Worm (Caenorhabditis elegans) whole organism, L4/young adult: Measurements from ENCODE around the gene bus-18.

ENCODE experiments used
- W03F9.2 ChIP-seq: fragments of 150-350 bp; optimal IDR thresholded peaks from 2 replicates; lab custom pipeline; 2014; ENCODE audit warnings: missing biosample characterization, missing genetic modification characterization
- dao-5 ChIP-seq: sonication (generic microtip); optimal IDR thresholded peaks from 2 replicates; lab custom pipeline; 2016; ENCODE audit warnings: missing genotype, missing genetic modification characterization, moderate library complexity, missing compliant biosample characterization
- him-1 ChIP-seq: sonication (generic microtip); optimal IDR thresholded peaks from 2 replicates; lab custom pipeline; 2016; ENCODE audit warnings: missing genotype, missing genetic modification reagents, missing genetic modification characterization, missing compliant biosample characterization

Gene bus-18

DNA sequence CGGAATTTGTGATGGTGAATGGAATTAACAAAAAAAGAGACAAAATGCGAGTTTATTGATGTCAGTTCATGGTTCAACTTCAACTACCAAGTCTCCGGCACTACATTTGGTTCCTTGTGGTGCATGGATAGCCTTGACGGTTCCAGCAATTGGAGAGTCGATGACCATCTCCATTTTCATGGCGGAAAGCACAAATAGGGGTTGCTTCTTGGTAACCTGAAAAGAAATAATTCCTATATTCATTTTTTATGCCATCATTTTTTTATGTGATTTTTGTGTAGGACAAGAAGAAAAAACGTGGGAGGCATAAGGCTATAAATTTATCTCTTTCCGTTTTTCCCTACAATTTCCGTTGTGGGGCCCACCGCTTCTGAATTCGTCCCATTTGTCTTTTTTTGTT is 44.5 kb downstream of the bus-18 start:
- TF ChIP-seq him-1 (tag; lab: Kevin White, UChicago) (no peak), dao-5 (tag; lab: Kevin White, UChicago) (no peak), W03F9.2 (no peak)

DNA sequence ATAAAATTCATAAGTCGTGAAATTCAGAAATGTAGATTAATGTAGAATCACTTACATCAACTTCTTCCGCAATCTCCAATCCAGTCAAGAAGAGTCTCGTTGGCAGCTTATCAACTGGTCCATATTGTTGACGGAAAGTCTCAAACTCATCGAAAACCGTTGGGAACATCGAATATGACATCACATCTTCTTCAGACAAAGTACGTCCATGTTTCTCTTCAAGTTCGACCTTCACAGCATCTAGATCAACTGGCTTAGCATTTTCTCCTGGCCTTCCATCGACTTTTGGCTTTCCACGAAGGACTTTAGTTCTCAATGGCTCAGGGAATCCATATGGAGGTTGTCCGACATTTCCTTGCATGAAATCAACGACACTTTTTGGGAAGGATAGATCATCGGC is 45.3 kb downstream of the bus-18 start:
- TF ChIP-seq him-1 (tag; lab: Kevin White, UChicago) (no peak), W03F9.2 (no peak), dao-5 (tag; lab: Kevin White, UChicago) (no peak)

DNA sequence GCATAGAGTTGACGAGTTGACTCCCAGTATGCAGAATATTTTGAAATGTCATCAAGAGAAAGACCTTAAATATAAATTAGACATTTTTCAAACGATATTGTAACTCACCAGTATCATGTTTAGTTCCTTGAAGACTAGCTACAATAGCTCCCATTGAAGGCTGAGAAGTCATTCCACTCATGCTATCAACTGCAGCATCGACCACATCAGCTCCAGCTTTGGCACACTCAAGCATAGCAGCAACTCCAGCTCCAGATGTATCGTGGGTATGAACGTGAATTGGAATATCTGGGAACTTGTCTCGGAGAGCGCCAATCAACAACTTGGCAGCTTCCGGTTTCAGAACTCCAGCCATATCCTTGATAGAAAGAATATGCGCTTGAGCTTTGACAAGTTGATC is 45.9 kb downstream of the bus-18 start:
- no peak for TF ChIP-seq dao-5 (tag; lab: Kevin White, UChicago)
- TF ChIP-seq W03F9.2 = no peak
- TF ChIP-seq him-1 (tag; lab: Kevin White, UChicago) = no peak

DNA sequence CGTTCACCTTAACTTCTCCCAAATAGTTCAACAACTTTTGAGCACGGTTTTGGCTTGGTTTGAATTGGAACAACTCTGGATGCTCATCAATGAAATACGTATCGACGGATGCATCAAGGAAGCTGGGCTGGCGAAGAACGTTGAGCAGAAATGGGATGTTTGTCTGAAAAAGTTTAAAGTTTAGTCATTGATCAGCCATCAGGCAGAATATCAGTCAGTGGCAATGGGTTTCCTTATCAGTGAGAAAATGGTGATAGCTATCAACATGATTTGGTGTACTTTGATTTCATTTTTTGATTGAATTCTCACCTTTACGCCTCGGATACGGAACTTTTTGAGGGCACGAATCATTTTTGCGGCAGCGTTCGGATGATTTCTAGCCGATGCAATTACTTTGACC is 47.0 kb downstream of the bus-18 start:
- TF ChIP-seq dao-5 (tag; lab: Kevin White, UChicago) (no peak), W03F9.2 (no peak), him-1 (tag; lab: Kevin White, UChicago) (no peak)

DNA sequence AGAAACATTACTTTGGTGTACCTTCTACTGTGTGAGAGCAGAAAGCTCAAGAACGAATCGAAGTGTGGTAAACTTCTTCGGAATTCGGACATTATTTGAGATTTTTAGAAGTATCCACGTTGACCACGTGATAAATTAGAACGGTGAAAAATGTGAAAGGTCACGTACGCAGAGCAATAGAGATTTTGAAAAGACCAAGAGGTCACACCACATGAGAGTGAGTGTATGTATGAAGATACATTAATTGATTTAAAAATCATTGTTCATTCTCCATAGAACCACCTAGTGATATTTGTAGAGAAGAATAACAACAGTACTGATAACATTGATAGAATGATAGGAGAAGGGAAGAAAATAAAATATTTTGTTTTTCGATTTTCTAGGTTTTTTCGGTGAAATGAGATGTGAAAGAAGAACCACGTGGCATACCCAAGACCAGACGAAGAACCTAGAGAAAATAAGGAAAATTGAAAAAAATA is 49.0 kb downstream of the bus-18 start, which contains the start of gene pyc-1:
Gene pyc-1 (minus strand): TSS at position 69 of the 479 bp plus-strand sequence.
- TF ChIP-seq him-1 (tag; lab: Kevin White, UChicago) (no peak), dao-5 (tag; lab: Kevin White, UChicago) (no peak), W03F9.2 (peak; percentile 8)

DNA sequence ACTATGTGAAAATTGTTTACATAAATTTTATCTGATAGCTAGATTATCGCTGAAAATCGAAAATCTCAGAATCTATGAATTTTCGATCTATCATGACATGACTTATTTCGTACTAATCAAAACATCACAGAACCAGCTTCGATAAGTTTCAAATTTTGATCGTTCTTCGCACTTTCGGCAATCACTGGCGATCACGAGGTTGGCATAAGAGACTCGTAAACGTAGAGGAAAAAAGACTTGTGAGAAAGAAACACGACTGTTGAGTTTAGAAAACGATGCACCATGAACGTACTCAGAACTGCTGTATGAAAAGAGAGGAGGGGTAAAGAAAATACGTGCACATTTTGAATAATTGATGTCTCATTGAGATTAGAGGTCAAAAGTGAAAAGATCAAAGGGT is 50.5 kb downstream of the bus-18 start:
- TF ChIP-seq him-1 (tag; lab: Kevin White, UChicago) = no peak
- no peak for TF ChIP-seq dao-5 (tag; lab: Kevin White, UChicago)
- TF ChIP-seq W03F9.2 = peak; percentile 35

DNA sequence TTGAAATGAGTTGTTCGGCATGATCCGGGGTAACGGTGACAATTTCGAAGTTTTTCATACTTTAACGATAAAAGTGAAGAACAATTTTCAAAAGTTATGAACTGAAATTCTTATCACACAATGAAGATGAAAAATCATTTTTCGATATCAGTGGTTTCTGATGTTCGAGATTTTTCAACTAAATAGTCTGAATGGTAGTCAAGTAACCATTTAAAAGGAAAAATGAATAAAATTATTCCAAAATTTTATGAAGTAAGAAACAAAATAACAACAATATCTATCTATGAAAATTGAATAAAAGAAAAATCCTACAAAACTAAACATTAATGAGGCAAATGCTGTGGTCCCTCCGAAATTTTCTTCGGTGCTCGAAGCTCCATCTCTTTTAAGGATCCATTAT is 52.1 kb downstream of the bus-18 start, which contains the start of gene D2023.4:
Gene D2023.4 (minus strand): TSS at position 101 of the 400 bp plus-strand sequence.
- no peak for TF ChIP-seq him-1 (tag; lab: Kevin White, UChicago)
- TF ChIP-seq dao-5 (tag; lab: Kevin White, UChicago) = no peak
- TF ChIP-seq W03F9.2 = no peak
